Worm (Caenorhabditis elegans) whole organism, young adult: Measurements from ENCODE around the gene sdz-1.

Source experiments
- F37B4.10 ChIP-seq: fragments of 200-800 bp; sonication (Bioruptor generic); IDR thresholded peaks from 2 replicates; pipeline ENCODE4 v1.3.6; 2022; ENCODE audit warnings: missing genetic modification characterization, missing compliant biosample characterization
- Y53G8AR.9 ChIP-seq: fragments of 200-800 bp; sonication (Bioruptor generic); conservative IDR thresholded peaks from 2 replicates; pipeline ENCODE4 v1.3.6; 2022; ENCODE audit warnings: missing genetic modification reagents, missing genetic modification characterization, missing compliant biosample characterization
- Y67H2A.10 ChIP-seq: fragments of 200-800 bp; sonication (Bioruptor generic); conservative IDR thresholded peaks from 2 replicates; pipeline ENCODE4 v1.3.6; 2022; ENCODE audit warnings: missing genetic modification reagents, missing genetic modification characterization, missing compliant biosample characterization
- ama-1 ChIP-seq, 3 experiments: fragments of 150-350 bp in 1 of 3; sonication (generic microtip) in 2 of 3; optimal IDR thresholded peaks; 2 replicates each; lab custom pipeline; 2014 to 2018; ENCODE audit warnings: missing biosample characterization in 2 of 3, missing genetic modification characterization in 2 of 3, missing genetic modification reagents in 2 of 3
- aptf-2 ChIP-seq: fragments of 200-800 bp; sonication (Bioruptor generic); conservative IDR thresholded peaks from 2 replicates; pipeline ENCODE4 v1.3.6; 2022; ENCODE audit warnings: missing genetic modification reagents, missing genetic modification characterization, missing compliant biosample characterization
- athp-1 ChIP-seq: sonication (generic microtip); optimal IDR thresholded peaks from 2 replicates; lab custom pipeline; 2017; ENCODE audit warnings: mild to moderate bottlenecking, missing genetic modification characterization, missing compliant biosample characterization
- mes-4 ChIP-seq: sonication (generic microtip); optimal IDR thresholded peaks from 2 replicates; lab custom pipeline; 2016; ENCODE audit warnings: missing genotype, missing genetic modification characterization, missing compliant biosample characterization
- pbrm-1 ChIP-seq: fragments of 200-800 bp; sonication (Bioruptor generic); IDR thresholded peaks from 2 replicates; pipeline ENCODE4 v1.3.6; 2022; ENCODE audit warnings: missing genetic modification reagents, missing genetic modification characterization, missing compliant biosample characterization

DNA sequence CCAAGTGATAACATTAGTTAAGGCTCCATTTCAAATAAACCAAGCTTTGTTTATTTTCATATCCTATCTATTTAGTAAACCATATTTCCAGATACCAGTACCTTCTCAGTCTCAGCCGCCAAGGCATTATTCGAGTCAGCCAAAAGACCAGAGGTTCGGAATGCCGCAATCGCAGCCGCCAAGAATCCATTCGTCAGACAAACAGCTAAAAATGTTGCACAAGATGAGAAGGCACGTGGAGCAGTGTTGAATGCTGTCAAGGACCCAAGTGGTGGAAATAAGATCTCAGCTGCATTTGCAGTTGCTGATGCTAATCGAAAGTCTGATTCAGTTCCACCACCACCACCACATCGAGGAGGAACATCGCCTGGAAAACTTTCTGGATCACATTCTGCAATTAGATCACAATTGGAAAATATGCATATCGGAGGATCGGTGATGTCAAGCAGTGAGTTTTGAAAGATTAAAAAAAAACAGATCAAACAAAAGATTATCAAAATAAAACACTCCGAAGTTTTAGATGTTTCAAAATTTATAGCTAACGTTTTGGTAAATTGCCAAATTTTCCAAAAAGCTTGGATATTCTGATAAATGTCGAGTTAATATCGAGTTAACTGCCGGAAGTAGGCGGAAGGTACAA lies 2.8 kb downstream of the sdz-1 start:
- TF ChIP-seq Y67H2A.10 (no peak), F37B4.10 (GFP tag; lab: Robert Waterston, UW) (no peak), mes-4 (tag; lab: Kevin White, UChicago) (no peak), Y53G8AR.9 (GFP tag; lab: Robert Waterston, UW) (no peak), athp-1 (tag; lab: Kevin White, UChicago) (no peak), ama-1 (optimal IDR thresholded peaks at IDR 0.05; lab: Kevin White, UChicago) (no peak), ama-1 (GFP tag; optimal IDR thresholded peaks at IDR 0.05; lab: Kevin White, UChicago) (no peak), pbrm-1 (GFP tag; lab: Robert Waterston, UW) (no peak), aptf-2 (no peak)
